Worm (Caenorhabditis elegans): ENCODE data around the gene C16C8.5.

C16C8.5 gene

DNA sequence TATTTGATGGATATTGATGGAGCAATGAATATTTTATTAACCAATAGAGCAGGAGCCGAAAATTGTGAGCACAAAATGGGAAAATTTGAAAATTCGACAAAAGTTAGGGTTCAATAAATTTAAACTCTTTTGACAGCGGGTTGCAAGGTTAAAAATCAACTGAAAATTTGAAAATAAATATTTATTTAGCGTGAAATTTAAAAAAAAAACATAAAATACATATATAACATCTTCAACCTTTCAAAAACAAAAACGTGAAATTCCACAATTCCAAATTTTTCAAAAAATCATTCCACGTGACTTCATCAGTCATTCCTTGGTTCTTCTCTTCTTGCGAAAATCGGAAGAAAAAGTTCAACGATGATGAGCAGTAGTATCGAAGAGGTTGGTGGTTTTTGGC is 15.8 kb downstream of the C16C8.5 start, which contains the start of gene C16C8.18:
Gene C16C8.18, plus strand, starts transcription at position 301 of the 400 bp plus-strand sequence.
- no peak for TF ChIP-seq mec-3 (tag; optimal IDR thresholded peaks at IDR 0.05; ENCODE audit: borderline replicate concordance)
- no peak for TF ChIP-seq ceh-45 (GFP tag; IDR thresholded peaks at IDR 0.05)
- no peak for TF ChIP-seq ceh-22 (tag; optimal IDR thresholded peaks at IDR 0.05)
- TF ChIP-seq elt-2 (tag; optimal IDR thresholded peaks at IDR 0.05) = no peak

ce11 chrII:3428158-3428704 is 17.0 kb downstream of the C16C8.5 start:
- TF ChIP-seq ttx-3 (tag; optimal IDR thresholded peaks at IDR 0.05) (no peak), lin-11 (tag; optimal IDR thresholded peaks at IDR 0.05) (no peak), hlh-13 (GFP tag; optimal IDR thresholded peaks at IDR 0.05) (no peak), nfya-1 (tag; optimal IDR thresholded peaks at IDR 0.05) (peak; percentile 8), unc-55 (GFP tag; optimal IDR thresholded peaks at IDR 0.05) (no peak), ceh-48 (tag; optimal IDR thresholded peaks at IDR 0.05) (peak; percentile 85), hlh-30 (tag; optimal IDR thresholded peaks at IDR 0.05; ENCODE audit: insufficient read depth) (peak; percentile 28), sox-4 (tag; optimal IDR thresholded peaks at IDR 0.05) (peak; percentile 17), unc-3 (GFP tag; conservative IDR thresholded peaks at IDR 0.05) (no peak), unc-3 (tag; optimal IDR thresholded peaks at IDR 0.05) (peak; percentile 11), ceh-34 (tag; optimal IDR thresholded peaks at IDR 0.05) (no peak), ceh-19 (GFP tag; optimal IDR thresholded peaks at IDR 0.05) (peak; percentile 49), tbx-2 (tag; optimal IDR thresholded peaks at IDR 0.05) (no peak), pag-3 (tag; optimal IDR thresholded peaks at IDR 0.05; ENCODE audit: borderline replicate concordance) (no peak), F13H6.1 (tag; optimal IDR thresholded peaks at IDR 0.05) (no peak), pqm-1 (tag; optimal IDR thresholded peaks at IDR 0.05) (no peak)

ce11 chrII:3425433-3425832 is 19.8 kb downstream of the C16C8.5 start, which contains the start of gene nep-11:
TSS of gene nep-11 (minus strand) at chrII:3425533.
- no peak for TF ChIP-seq ceh-24 (tag; optimal IDR thresholded peaks at IDR 0.05)

DNA sequence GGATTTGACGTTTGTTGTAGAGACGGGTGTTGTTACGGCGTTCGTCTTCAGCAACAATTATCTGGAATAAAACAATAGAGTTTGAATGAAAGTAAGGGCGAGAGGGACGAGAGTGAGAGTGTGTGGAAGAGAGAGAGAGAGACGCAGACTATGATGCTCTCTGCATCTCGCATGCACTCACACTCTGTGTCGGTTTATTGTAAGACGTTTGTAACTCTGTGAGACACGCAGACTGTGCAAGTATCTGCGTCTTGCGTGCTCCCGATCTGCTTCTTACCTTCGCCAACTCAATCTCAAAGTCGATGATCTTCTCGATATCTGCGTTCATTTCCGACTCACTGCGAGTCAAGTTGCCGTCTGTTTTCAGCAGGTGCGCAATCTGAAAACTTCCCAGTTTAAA is 22.2 kb downstream of the C16C8.5 start:
- TF ChIP-seq C38D4.7 (GFP tag; optimal IDR thresholded peaks at IDR 0.05) (no peak), fax-1 (tag; optimal IDR thresholded peaks at IDR 0.05) (no peak), Y22D7AL.16 (tag; optimal IDR thresholded peaks at IDR 0.05) (no peak), ceh-18 (tag; optimal IDR thresholded peaks at IDR 0.05) (no peak), pros-1 (tag; optimal IDR thresholded peaks at IDR 0.05) (no peak), hlh-30 (tag; optimal IDR thresholded peaks at IDR 0.05; ENCODE audit: insufficient read depth) (no peak), ttx-3 (tag; optimal IDR thresholded peaks at IDR 0.05) (no peak)

DNA sequence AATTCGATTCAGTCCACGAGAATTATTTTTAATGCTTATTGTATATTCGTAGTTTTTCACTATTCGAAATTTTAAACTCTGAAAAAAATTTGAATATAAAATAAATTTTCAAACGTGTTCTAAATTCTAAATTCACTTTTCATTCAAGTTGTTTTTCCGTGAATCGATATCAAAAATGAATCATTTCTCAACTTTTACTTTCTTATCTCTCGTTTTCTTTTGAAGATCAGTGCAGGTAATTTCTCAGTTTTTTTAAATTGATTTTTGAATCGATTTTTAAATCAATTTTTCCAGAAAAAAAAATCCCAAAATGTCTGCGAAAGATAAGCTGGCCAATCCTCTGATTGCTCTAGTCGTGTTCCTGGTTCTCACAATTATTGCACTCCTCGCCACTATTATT is 28.7 kb downstream of the C16C8.5 start, which contains the start of gene nep-6:
Gene nep-6, plus strand, starts transcription at position 301 of the 400 bp plus-strand sequence.
- no peak for TF ChIP-seq sdc-2 (tag; optimal IDR thresholded peaks at IDR 0.05)
- TF ChIP-seq pha-2 (tag; optimal IDR thresholded peaks at IDR 0.05) = no peak
- TF ChIP-seq F13H6.1 (tag; optimal IDR thresholded peaks at IDR 0.05) = no peak
- TF ChIP-seq unc-55 (GFP tag; optimal IDR thresholded peaks at IDR 0.05) = no peak
- no peak for TF ChIP-seq sox-4 (tag; optimal IDR thresholded peaks at IDR 0.05)
- no peak for TF ChIP-seq nhr-11 (tag; optimal IDR thresholded peaks at IDR 0.05)
- no peak for TF ChIP-seq ceh-6 (GFP tag; optimal IDR thresholded peaks at IDR 0.05)
- TF ChIP-seq hlh-13 (GFP tag; optimal IDR thresholded peaks at IDR 0.05) = no peak
- TF ChIP-seq ttx-3 (tag; optimal IDR thresholded peaks at IDR 0.05) = no peak
- TF ChIP-seq ceh-24 (tag; optimal IDR thresholded peaks at IDR 0.05) = no peak
- TF ChIP-seq pha-4 (tag; optimal IDR thresholded peaks at IDR 0.05) = no peak
- TF ChIP-seq zip-5 (tag; optimal IDR thresholded peaks at IDR 0.05) = no peak
- TF ChIP-seq nhr-232 (tag; optimal IDR thresholded peaks at IDR 0.05) = no peak
- TF ChIP-seq dmd-4 (tag; optimal IDR thresholded peaks at IDR 0.05; ENCODE audit: borderline replicate concordance) = no peak
- no peak for TF ChIP-seq fkh-6 (tag; optimal IDR thresholded peaks at IDR 0.05)
- TF ChIP-seq lin-11 (tag; optimal IDR thresholded peaks at IDR 0.05) = no peak
- no peak for TF ChIP-seq C08G9.2 (tag; optimal IDR thresholded peaks at IDR 0.05)
- no peak for TF ChIP-seq ceh-34 (tag; optimal IDR thresholded peaks at IDR 0.05)
